Fruit fly (Drosophila melanogaster) whole organism, adult: ENCODE results near the gene Vml.

ENCODE experiments used
- CG11617 ChIP-seq: fragments of 200-800 bp; sonication (Bioruptor generic); optimal IDR thresholded peaks from 2 replicates; lab custom pipeline; 2017; ENCODE audit warnings: mild to moderate bottlenecking, missing biosample characterization, missing genetic modification reagents, missing genetic modification characterization
- CG14711 ChIP-seq: fragments of 200-800 bp; sonication (Bioruptor generic); optimal IDR thresholded peaks from 2 replicates; lab custom pipeline; 2018; ENCODE audit warnings: missing biosample characterization, mild to moderate bottlenecking, missing genetic modification characterization, moderate library complexity
- CG1620 ChIP-seq: fragments of 200-800 bp; sonication (Bioruptor generic); optimal IDR thresholded peaks from 2 replicates; lab custom pipeline; 2016; ENCODE audit warnings: missing biosample characterization, missing genetic modification characterization
- CG33017 ChIP-seq: fragments of 200-800 bp; sonication (Bioruptor generic); optimal IDR thresholded peaks from 2 replicates; lab custom pipeline; 2018; ENCODE audit warnings: missing biosample characterization, mild to moderate bottlenecking, missing genetic modification characterization, moderate library complexity
- CG7045 ChIP-seq: fragments of 200-800 bp; sonication (Bioruptor generic); optimal IDR thresholded peaks from 2 replicates; lab custom pipeline; 2017; ENCODE audit warnings: missing biosample characterization, mild to moderate bottlenecking, missing genetic modification characterization
- CG7101 ChIP-seq: fragments of 200-800 bp; sonication (Bioruptor generic); optimal IDR thresholded peaks from 2 replicates; lab custom pipeline; 2018; ENCODE audit warnings: missing biosample characterization, mild to moderate bottlenecking, missing genetic modification characterization, moderate library complexity
- Clk ChIP-seq: fragments of 200-800 bp; sonication (Bioruptor generic); optimal IDR thresholded peaks from 2 replicates; lab custom pipeline; 2017; ENCODE audit warnings: missing biosample characterization, missing genetic modification characterization
- Mnt ChIP-seq: fragments of 200-800 bp; sonication (Bioruptor generic); optimal IDR thresholded peaks from 2 replicates; lab custom pipeline; 2016; ENCODE audit warnings: missing biosample characterization, mild to moderate bottlenecking, missing genetic modification characterization
- bab1 ChIP-seq: fragments of 200-800 bp; sonication (Bioruptor generic); optimal IDR thresholded peaks from 3 replicates; lab custom pipeline; 2019; ENCODE audit warnings: missing biosample characterization, mild to moderate bottlenecking, missing genetic modification characterization, moderate library complexity
- cic ChIP-seq: fragments of 200-800 bp; sonication (Bioruptor generic); optimal IDR thresholded peaks from 2 replicates; lab custom pipeline; 2017; ENCODE audit warnings: missing biosample characterization, mild to moderate bottlenecking, missing genetic modification characterization, moderate library complexity
- kay ChIP-seq: fragments of 200-800 bp; sonication (Bioruptor generic); peaks from one replicate; lab custom pipeline; 2016; ENCODE audit warnings: missing biosample characterization, missing genetic modification characterization, borderline replicate concordance
- pad ChIP-seq: fragments of 200-800 bp; sonication (Bioruptor generic); optimal IDR thresholded peaks from 3 replicates; lab custom pipeline; 2017; ENCODE audit warnings: missing biosample characterization, missing genetic modification characterization, mild to moderate bottlenecking, moderate library complexity, missing genetic modification reagents
- tj ChIP-seq: fragments of 200-800 bp; sonication (Bioruptor generic); optimal IDR thresholded peaks from 3 replicates; lab custom pipeline; 2017; ENCODE audit warnings: missing biosample characterization, mild to moderate bottlenecking, missing genetic modification characterization, moderate library complexity
- toe ChIP-seq: fragments of 200-800 bp; sonication (Bioruptor generic); optimal IDR thresholded peaks from 2 replicates; lab custom pipeline; 2016; ENCODE audit warnings: missing biosample characterization, missing genetic modification characterization

dm6 chrX:2317347-2317832 is 41.8 kb downstream of the Vml start:
- TF ChIP-seq CG11617 (GFP tag; lab: Kevin White, UChicago) (no peak), toe (no peak), CG7045 (no peak), pad (GFP tag; lab: Kevin White, UChicago) (peak; percentile 98), CG33017 (tag; lab: Kevin White, UChicago) (no peak), Mnt (GFP tag; lab: Kevin White, UChicago) (peak; percentile 14), CG1620 (GFP tag; lab: Kevin White, UChicago) (no peak), CG14711 (tag; lab: Kevin White, UChicago) (no peak), Clk (no peak), kay (GFP tag; lab: Kevin White, UChicago) (no peak), bab1 (GFP tag; lab: Kevin White, UChicago) (peak; percentile 15), tj (GFP tag; lab: Kevin White, UChicago) (peak; percentile 71), cic (GFP tag; lab: Kevin White, UChicago) (no peak), CG7101 (tag; lab: Kevin White, UChicago) (peak; percentile 7)
